Worm (Caenorhabditis elegans) whole organism, L2 larva: Measurements from ENCODE around the gene bcl-7.

Experiments
- C34F6.9 ChIP-seq: fragments of 150-350 bp; optimal IDR thresholded peaks from 2 replicates; lab custom pipeline; 2014; ENCODE audit warnings: missing biosample characterization, missing genetic modification characterization
- F13H6.1 ChIP-seq: sonication (generic microtip); optimal IDR thresholded peaks from 2 replicates; lab custom pipeline; 2016; ENCODE audit warnings: missing genetic modification characterization, missing compliant biosample characterization
- R02D3.7 ChIP-seq: fragments of 150-350 bp; optimal IDR thresholded peaks from 2 replicates; lab custom pipeline; 2014; ENCODE audit warnings: missing biosample characterization, missing genetic modification characterization
- Y55F3AM.14 ChIP-seq: fragments of 200-800 bp; sonication (Bioruptor generic); optimal IDR thresholded peaks from 2 replicates; lab custom pipeline; 2018; ENCODE audit warnings: mild to moderate bottlenecking, missing genetic modification characterization, missing compliant biosample characterization
- ZK546.5 ChIP-seq: sonication (generic microtip); optimal IDR thresholded peaks from 2 replicates; lab custom pipeline; 2017; ENCODE audit warnings: missing biosample characterization, missing genetic modification characterization
- alr-1 ChIP-seq: fragments of 150-350 bp; optimal IDR thresholded peaks from 2 replicates; lab custom pipeline; 2014; ENCODE audit warnings: missing biosample characterization, missing genetic modification characterization
- aly-2 ChIP-seq: fragments of 150-350 bp; optimal IDR thresholded peaks from 2 replicates; lab custom pipeline; 2014; ENCODE audit warnings: missing biosample characterization, missing genetic modification characterization
- ama-1 ChIP-seq: fragments of 150-350 bp; optimal IDR thresholded peaks from 2 replicates; lab custom pipeline; 2018; ENCODE audit warnings: inconsistent platforms
- blmp-1 ChIP-seq: sonication (generic microtip); optimal IDR thresholded peaks from 2 replicates; lab custom pipeline; 2017; ENCODE audit warnings: missing genetic modification characterization, mild to moderate bottlenecking, missing compliant biosample characterization, antibody characterized with exemption, moderate library complexity; ENCODE audit not compliant: insufficient read depth
- ceh-16 ChIP-seq: fragments of 150-350 bp; optimal IDR thresholded peaks from 2 replicates; lab custom pipeline; 2014; ENCODE audit warnings: missing biosample characterization, missing genetic modification characterization
- ceh-82 ChIP-seq: fragments of 150-350 bp; optimal IDR thresholded peaks from 2 replicates; lab custom pipeline; 2014; ENCODE audit warnings: missing biosample characterization, missing genetic modification characterization
- crh-2 ChIP-seq: sonication (generic microtip); optimal IDR thresholded peaks from 2 replicates; lab custom pipeline; 2017; ENCODE audit warnings: missing biosample characterization, missing genetic modification characterization
- dmd-4 ChIP-seq: sonication (generic microtip); optimal IDR thresholded peaks from 2 replicates; lab custom pipeline; 2017; ENCODE audit warnings: missing biosample characterization, missing genetic modification characterization
- egl-27 ChIP-seq: sonication (generic microtip); optimal IDR thresholded peaks from 3 replicates; lab custom pipeline; 2017; ENCODE audit warnings: missing biosample characterization, missing genetic modification reagents, missing genetic modification characterization
- elt-1 ChIP-seq: fragments of 150-350 bp; optimal IDR thresholded peaks from 2 replicates; lab custom pipeline; 2014; ENCODE audit warnings: missing biosample characterization, missing genetic modification characterization
- elt-3 ChIP-seq: sonication (generic microtip); optimal IDR thresholded peaks from 2 replicates; lab custom pipeline; 2017; ENCODE audit warnings: missing biosample characterization, missing genetic modification characterization
- fos-1 ChIP-seq: fragments of 150-350 bp; optimal IDR thresholded peaks from 2 replicates; lab custom pipeline; 2014; ENCODE audit warnings: missing biosample characterization, missing genetic modification characterization
- gmeb-1 ChIP-seq: fragments of 150-350 bp; optimal IDR thresholded peaks from 2 replicates; lab custom pipeline; 2014; ENCODE audit warnings: missing biosample characterization, missing genetic modification characterization
- lin-11 ChIP-seq: fragments of 150-350 bp; sonication (generic microtip); optimal IDR thresholded peaks from 2 replicates; lab custom pipeline; 2014; ENCODE audit warnings: missing biosample characterization, missing genetic modification characterization, inconsistent platforms, mixed read lengths
- lin-13 ChIP-seq: fragments of 150-350 bp; optimal IDR thresholded peaks from 2 replicates; lab custom pipeline; 2014; ENCODE audit warnings: missing biosample characterization, missing genetic modification reagents, missing genetic modification characterization
- lin-39 ChIP-seq: fragments of 150-350 bp; optimal IDR thresholded peaks from 2 replicates; lab custom pipeline; 2014; ENCODE audit warnings: missing biosample characterization, missing genetic modification reagents, missing genetic modification characterization
- lsy-2 ChIP-seq, 2 experiments: fragments of 150-350 bp in 1 of 2; sonication (generic microtip) in 1 of 2; optimal IDR thresholded peaks; 2 replicates each; lab custom pipeline; 2014 to 2017; ENCODE audit warnings: missing biosample characterization in 2 of 2, missing genetic modification characterization in 2 of 2
- mab-5 ChIP-seq: fragments of 150-350 bp; optimal IDR thresholded peaks from 2 replicates; lab custom pipeline; 2014; ENCODE audit warnings: missing biosample characterization, missing genetic modification characterization
- mbf-1 ChIP-seq: sonication (generic microtip); optimal IDR thresholded peaks from 2 replicates; lab custom pipeline; 2017; ENCODE audit warnings: missing biosample characterization, missing genetic modification characterization
- mdl-1 ChIP-seq, 2 experiments: fragments of 150-350 bp in 1 of 2; sonication (generic microtip) in 1 of 2; optimal IDR thresholded peaks; 2 replicates each; lab custom pipeline; 2017; ENCODE audit warnings: missing biosample characterization in 2 of 2, missing genetic modification characterization in 2 of 2
- nhr-10 ChIP-seq: sonication (generic microtip); optimal IDR thresholded peaks from 2 replicates; lab custom pipeline; 2017; ENCODE audit warnings: missing biosample characterization, missing genetic modification characterization
- nhr-11 ChIP-seq: fragments of 150-350 bp; optimal IDR thresholded peaks from 2 replicates; lab custom pipeline; 2014; ENCODE audit warnings: missing biosample characterization, missing genetic modification characterization
- nhr-12 ChIP-seq: fragments of 150-350 bp; optimal IDR thresholded peaks from 2 replicates; lab custom pipeline; 2014; ENCODE audit warnings: missing biosample characterization, missing genetic modification characterization
- nhr-129 ChIP-seq: fragments of 150-350 bp; optimal IDR thresholded peaks from 2 replicates; lab custom pipeline; 2014; ENCODE audit warnings: missing biosample characterization, missing genetic modification characterization
- nhr-21 ChIP-seq: fragments of 150-350 bp; optimal IDR thresholded peaks from 2 replicates; lab custom pipeline; 2014; ENCODE audit warnings: missing biosample characterization, missing genetic modification characterization
- nhr-23 ChIP-seq: fragments of 150-350 bp; optimal IDR thresholded peaks from 2 replicates; lab custom pipeline; 2014; ENCODE audit warnings: missing biosample characterization, missing genetic modification reagents, missing genetic modification characterization
- nhr-237 ChIP-seq: fragments of 150-350 bp; optimal IDR thresholded peaks from 2 replicates; lab custom pipeline; 2014; ENCODE audit warnings: missing biosample characterization, missing genetic modification characterization
- nhr-25 ChIP-seq: fragments of 150-350 bp; sonication (generic microtip); optimal IDR thresholded peaks from 3 replicates; lab custom pipeline; 2014; ENCODE audit warnings: missing biosample characterization, missing genetic modification characterization
- nhr-6 ChIP-seq: fragments of 150-350 bp; optimal IDR thresholded peaks from 2 replicates; lab custom pipeline; 2014; ENCODE audit warnings: missing biosample characterization, missing genetic modification characterization
- nhr-77 ChIP-seq: fragments of 150-350 bp; optimal IDR thresholded peaks from 2 replicates; lab custom pipeline; 2014; ENCODE audit warnings: missing biosample characterization, missing genetic modification characterization
- peb-1 ChIP-seq: fragments of 150-350 bp; optimal IDR thresholded peaks from 2 replicates; lab custom pipeline; 2014; ENCODE audit warnings: missing biosample characterization, missing genetic modification characterization
- sem-4 ChIP-seq: fragments of 150-350 bp; optimal IDR thresholded peaks from 2 replicates; lab custom pipeline; 2014; ENCODE audit warnings: missing biosample characterization, missing genetic modification reagents, missing genetic modification characterization
- skn-1 ChIP-seq: sonication (generic microtip); optimal IDR thresholded peaks from 2 replicates; lab custom pipeline; 2017; ENCODE audit warnings: missing biosample characterization, missing genetic modification characterization
- sma-3 ChIP-seq: sonication (generic microtip); optimal IDR thresholded peaks from 2 replicates; lab custom pipeline; 2016; ENCODE audit warnings: missing genetic modification reagents, missing genetic modification characterization, missing compliant biosample characterization
- sma-9 ChIP-seq, 2 experiments: fragments of 150-350 bp in 1 of 2; sonication (generic microtip) in 1 of 2; optimal IDR thresholded peaks; 2 replicates each; lab custom pipeline; 2014 to 2016; ENCODE audit warnings: missing genetic modification characterization in 2 of 2, mild to moderate bottlenecking in 1 of 2, missing biosample characterization in 1 of 2, missing compliant biosample characterization in 1 of 2, missing genetic modification reagents in 1 of 2, moderate library complexity in 1 of 2
- snpc-4 ChIP-seq: fragments of 150-350 bp; optimal IDR thresholded peaks from 2 replicates; lab custom pipeline; 2014; ENCODE audit warnings: missing biosample characterization, missing genetic modification characterization
- unc-39 ChIP-seq: fragments of 150-350 bp; optimal IDR thresholded peaks from 2 replicates; lab custom pipeline; 2014; ENCODE audit warnings: missing biosample characterization, missing genetic modification characterization
- unc-55 ChIP-seq: fragments of 150-350 bp; sonication (generic microtip); optimal IDR thresholded peaks from 3 replicates; lab custom pipeline; 2014; ENCODE audit warnings: missing biosample characterization, missing genetic modification reagents, missing genetic modification characterization
- unc-62 ChIP-seq: fragments of 150-350 bp; optimal IDR thresholded peaks from 2 replicates; lab custom pipeline; 2014; ENCODE audit warnings: missing biosample characterization, missing genetic modification reagents, missing genetic modification characterization
- zag-1 ChIP-seq: fragments of 150-350 bp; optimal IDR thresholded peaks from 2 replicates; lab custom pipeline; 2014; ENCODE audit warnings: missing biosample characterization, missing genetic modification characterization
- ztf-1 ChIP-seq: fragments of 200-800 bp; sonication (Bioruptor generic); conservative IDR thresholded peaks from 2 replicates; pipeline ENCODE4 v1.3.6; 2022; ENCODE audit warnings: missing genetic modification characterization, missing compliant biosample characterization
- ztf-11 ChIP-seq: sonication (generic microtip); optimal IDR thresholded peaks from 2 replicates; lab custom pipeline; 2017; ENCODE audit warnings: missing biosample characterization, missing genetic modification characterization
- ztf-4 ChIP-seq: fragments of 150-350 bp; optimal IDR thresholded peaks from 2 replicates; lab custom pipeline; 2014; ENCODE audit warnings: missing biosample characterization, missing genetic modification characterization

The bcl-7 gene

ce11 chrIII:5942104-5942503 lies 16.2 kb downstream of the bcl-7 start:
- TF ChIP-seq lin-13 (GFP tag; lab: Kevin White, UChicago): no peak
- TF ChIP-seq unc-55 (GFP tag; lab: Kevin White, UChicago): no peak
- TF ChIP-seq gmeb-1 (tag; lab: Kevin White, UChicago): no peak
- no peak for TF ChIP-seq elt-3
- no peak for TF ChIP-seq ama-1 (lab: Kevin White, UChicago)
- TF ChIP-seq dmd-4 (tag; lab: Kevin White, UChicago): no peak
- TF ChIP-seq mdl-1 (tag; optimal IDR thresholded peaks at IDR 0.05; lab: Kevin White, UChicago): no peak
- no peak for TF ChIP-seq lin-11
- TF ChIP-seq snpc-4: no peak
- TF ChIP-seq, all 48 proteins: peak for 0

DNA sequence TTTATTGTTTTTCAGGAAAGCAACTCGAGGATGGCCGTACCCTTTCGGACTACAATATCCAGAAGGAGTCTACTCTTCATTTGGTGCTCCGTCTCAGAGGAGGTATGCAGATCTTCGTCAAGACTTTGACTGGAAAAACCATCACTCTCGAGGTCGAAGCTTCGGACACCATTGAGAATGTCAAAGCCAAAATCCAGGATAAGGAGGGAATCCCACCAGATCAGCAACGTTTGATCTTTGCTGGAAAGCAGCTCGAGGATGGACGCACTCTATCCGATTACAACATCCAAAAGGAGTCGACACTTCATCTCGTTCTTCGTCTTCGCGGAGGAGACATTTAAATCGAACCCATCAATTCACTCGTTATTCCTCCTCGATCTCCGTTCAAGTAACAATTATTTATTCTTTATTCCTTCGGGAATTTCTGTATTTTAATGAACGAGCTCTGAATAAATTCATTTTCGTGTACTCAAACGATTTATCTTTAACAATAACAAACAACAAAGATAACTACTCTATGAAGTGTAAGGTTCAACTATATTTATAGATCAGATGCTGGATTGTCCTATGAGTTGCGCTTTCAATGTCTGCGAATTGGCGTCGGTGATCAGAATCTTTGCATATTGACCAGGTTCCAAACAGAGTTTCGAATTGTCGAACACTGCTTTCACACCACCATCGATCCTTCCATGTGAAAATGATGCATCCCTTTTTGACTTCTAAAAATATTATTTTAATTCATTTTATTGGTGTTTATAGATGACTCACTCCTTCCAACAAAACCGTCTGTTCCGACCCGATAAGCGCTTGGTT lies 17.7 kb downstream of the bcl-7 start:
- no peak for TF ChIP-seq alr-1
- TF ChIP-seq nhr-12: peak; percentile 17
- TF ChIP-seq dmd-4 (tag; lab: Kevin White, UChicago): no peak
- peak; percentile 34 for TF ChIP-seq gmeb-1 (tag; lab: Kevin White, UChicago)
- TF ChIP-seq F13H6.1 (tag; lab: Kevin White, UChicago): peak; percentile 22
- no peak for TF ChIP-seq lin-39 (tag; lab: Kevin White, UChicago)
- TF ChIP-seq ztf-1 (GFP tag; lab: Robert Waterston, UW): no peak
- no peak for TF ChIP-seq unc-39 (tag; lab: Kevin White, UChicago)
- peak; percentile 61 for TF ChIP-seq crh-2 (tag; lab: Kevin White, UChicago)
- TF ChIP-seq lin-13 (GFP tag; lab: Kevin White, UChicago): peak; percentile 61
- no peak for TF ChIP-seq mab-5 (tag; lab: Kevin White, UChicago)
- TF ChIP-seq sma-9 (GFP tag; optimal IDR thresholded peaks at IDR 0.05; lab: Kevin White, UChicago): peak; percentile 9
- no peak for TF ChIP-seq sma-9 (tag; optimal IDR thresholded peaks at IDR 0.05; lab: Kevin White, UChicago)
- TF ChIP-seq elt-3: no peak
- no peak for TF ChIP-seq lin-11
- TF ChIP-seq C34F6.9 (tag; lab: Kevin White, UChicago): peak; percentile 14
- no peak for TF ChIP-seq R02D3.7 (tag; lab: Kevin White, UChicago)
- TF ChIP-seq zag-1: no peak
- TF ChIP-seq peb-1 (tag; lab: Kevin White, UChicago): no peak
- no peak for TF ChIP-seq mdl-1 (tag; optimal IDR thresholded peaks at IDR 0.05; lab: Kevin White, UChicago)
- TF ChIP-seq elt-1 (tag; lab: Kevin White, UChicago): no peak
- TF ChIP-seq unc-55 (GFP tag; lab: Kevin White, UChicago): peak; percentile 11
- TF ChIP-seq Y55F3AM.14 (GFP tag; lab: Kevin White, UChicago): peak; percentile 34
- TF ChIP-seq nhr-10 (tag; lab: Kevin White, UChicago): no peak
- TF ChIP-seq ama-1 (lab: Kevin White, UChicago): peak; percentile 87
- peak; percentile 63 for TF ChIP-seq sma-3
- no peak for TF ChIP-seq mbf-1 (tag; lab: Kevin White, UChicago)
- peak; percentile 62 for TF ChIP-seq nhr-25 (tag; lab: Kevin White, UChicago)
- TF ChIP-seq sem-4 (tag; lab: Kevin White, UChicago): peak; percentile 50
- no peak for TF ChIP-seq ceh-82 (tag; lab: Kevin White, UChicago)
- TF ChIP-seq unc-62 (GFP tag; lab: Kevin White, UChicago): no peak
- peak; percentile 61 for TF ChIP-seq nhr-129 (tag; lab: Kevin White, UChicago)
- TF ChIP-seq nhr-11 (tag; lab: Kevin White, UChicago): no peak
- TF ChIP-seq nhr-237: no peak
- TF ChIP-seq skn-1 (tag; lab: Kevin White, UChicago): peak; percentile 67
- peak; percentile 16 for TF ChIP-seq ztf-4 (tag; lab: Kevin White, UChicago)
- peak; percentile 27 for TF ChIP-seq aly-2 (tag; lab: Kevin White, UChicago)
- TF ChIP-seq egl-27: no peak
- TF ChIP-seq nhr-21 (tag; lab: Kevin White, UChicago): peak; percentile 92
- no peak for TF ChIP-seq nhr-23
- TF ChIP-seq fos-1 (tag; lab: Kevin White, UChicago): no peak
- TF ChIP-seq snpc-4: no peak
- TF ChIP-seq nhr-6 (tag; lab: Kevin White, UChicago): peak; percentile 30
- TF ChIP-seq blmp-1 (tag; lab: Kevin White, UChicago): peak; percentile 32
- no peak for TF ChIP-seq ZK546.5 (tag; lab: Kevin White, UChicago)
- no peak for TF ChIP-seq ztf-11 (tag; lab: Kevin White, UChicago)
- peak in 1 of 2 experiments; percentile 45 for TF ChIP-seq lsy-2 (tag; optimal IDR thresholded peaks at IDR 0.05; lab: Kevin White, UChicago)
- TF ChIP-seq ceh-16: no peak
- no peak for TF ChIP-seq nhr-77 (tag; lab: Kevin White, UChicago)
